Fruit fly (Drosophila melanogaster): ENCODE measurements around the gene emei.

emei gene

dm6 chr3L:11074043-11074853 lies 35.2 kb upstream of the emei start, which contains the start of the genes Pfdn2 and Noc1 (continued):
- TF ChIP-seq Atf6 (GFP tag; IDR thresholded peaks at IDR 0.05) (no peak), CG4730 (GFP tag; IDR thresholded peaks at IDR 0.05) (no peak), Sry-δ (GFP tag; optimal IDR thresholded peaks at IDR 0.05) (no peak), HHEX (GFP tag; optimal IDR thresholded peaks at IDR 0.05) (no peak), disco-r (GFP tag; optimal IDR thresholded peaks at IDR 0.05) (no peak), CG15696 (tag; optimal IDR thresholded peaks at IDR 0.05) (peak; percentile 54), crp (GFP tag; optimal IDR thresholded peaks at IDR 0.05) (peak in 1 of 2 experiments; percentile 66), chinmo (GFP tag; IDR thresholded peaks at IDR 0.05; ENCODE audit: partially characterized antibody) (no peak), Poxn (GFP tag; IDR thresholded peaks at IDR 0.05) (no peak), CG6175 (GFP tag; IDR thresholded peaks at IDR 0.05) (no peak), tio (GFP tag; optimal IDR thresholded peaks at IDR 0.05) (no peak), ATbp (GFP tag; optimal IDR thresholded peaks at IDR 0.05) (no peak), CG10274 (GFP tag; optimal IDR thresholded peaks at IDR 0.05) (no peak), CG18476 (GFP tag; optimal IDR thresholded peaks at IDR 0.05) (no peak), lab (GFP tag; optimal IDR thresholded peaks at IDR 0.05) (no peak), pros (GFP tag; optimal IDR thresholded peaks at IDR 0.05) (no peak), ro (GFP tag; IDR thresholded peaks at IDR 0.05) (no peak), gro (GFP tag; optimal IDR thresholded peaks at IDR 0.05) (no peak), dmrt11E (tag; optimal IDR thresholded peaks at IDR 0.05) (peak; percentile 68), trem (tag; optimal IDR thresholded peaks at IDR 0.05) (no peak), sna (GFP tag; IDR thresholded peaks at IDR 0.05; ENCODE audit: partially characterized antibody) (no peak), Fer2 (tag; optimal IDR thresholded peaks at IDR 0.05) (no peak), CG30431 (GFP tag; optimal IDR thresholded peaks at IDR 0.05) (no peak), oc (tag; optimal IDR thresholded peaks at IDR 0.05) (no peak), croc (GFP tag; conservative IDR thresholded peaks at IDR 0.05) (no peak; the same call in 2 of the 3 replicates), Gug (GFP tag; IDR thresholded peaks at IDR 0.05) (0 out of 4 replicates have a peak, but pooled peaks have one; percentile 33), CG14860 (GFP tag; IDR thresholded peaks at IDR 0.05; ENCODE audit: partially characterized antibody) (no peak), Dek (tag; optimal IDR thresholded peaks at IDR 0.05) (no peak), CG7963 (GFP tag; IDR thresholded peaks at IDR 0.05; ENCODE audit: partially characterized antibody) (no peak), CG10321 (GFP tag; IDR thresholded peaks at IDR 0.05) (no peak), wor (GFP tag; IDR thresholded peaks at IDR 0.05) (no peak), CG11398 (GFP tag; optimal IDR thresholded peaks at IDR 0.05) (no peak), CG1603 (tag; optimal IDR thresholded peaks at IDR 0.05) (no peak), Drgx (GFP tag; IDR thresholded peaks at IDR 0.05) (no peak), CG15073 (GFP tag; optimal IDR thresholded peaks at IDR 0.05) (no peak), caup (GFP tag; optimal IDR thresholded peaks at IDR 0.05; ENCODE audit: severe bottlenecking) (no peak), Hr78 (GFP tag; optimal IDR thresholded peaks at IDR 0.05) (no peak), ranshi (GFP tag; IDR thresholded peaks at IDR 0.05) (no peak), zfh2 (GFP tag; optimal IDR thresholded peaks at IDR 0.05) (peak; percentile 27), Scr (GFP tag; IDR thresholded peaks at IDR 0.05; ENCODE audit: partially characterized antibody) (no peak), CG9437 (GFP tag; optimal IDR thresholded peaks at IDR 0.05) (peak; percentile 31), Xbp1 (GFP tag; optimal IDR thresholded peaks at IDR 0.05) (peak; percentile 68), nerfin-2 (GFP tag; IDR thresholded peaks at IDR 0.05; ENCODE audit: partially characterized antibody) (no peak), CG17802 (tag; optimal IDR thresholded peaks at IDR 0.05) (no peak), CG3407 (GFP tag; optimal IDR thresholded peaks at IDR 0.05) (no peak), org-1 (GFP tag; optimal IDR thresholded peaks at IDR 0.05) (no peak), CG10959 (GFP tag; IDR thresholded peaks at IDR 0.05) (no peak), CG4854 (GFP tag; optimal IDR thresholded peaks at IDR 0.05) (no peak)
